Fruit fly (Drosophila melanogaster) Kc167 (cell line): Measurements from ENCODE around the gene CG13063.

Experiments
- Myc ChIP-seq: fragments of >200 bp; optimal IDR thresholded peaks from 2 replicates; lab custom pipeline; 2017; ENCODE audit warnings: missing external identifiers
- Sin3A ChIP-seq: fragments of >200 bp; optimal IDR thresholded peaks from 2 replicates; lab custom pipeline; 2018; ENCODE audit warnings: missing external identifiers
- h ChIP-seq: fragments of >200 bp; optimal IDR thresholded peaks from 3 replicates; lab custom pipeline; 2018; ENCODE audit warnings: missing external identifiers
- insv ChIP-seq: fragments of >200 bp; optimal IDR thresholded peaks from 3 replicates; lab custom pipeline; 2018; ENCODE audit warnings: missing external identifiers
- psq ChIP-seq: fragments of >200 bp; optimal IDR thresholded peaks from 2 replicates; lab custom pipeline; 2017; ENCODE audit warnings: missing external identifiers
- ttk ChIP-seq: sonication (Bioruptor generic); optimal IDR thresholded peaks from 2 replicates; lab custom pipeline; 2017; ENCODE audit warnings: missing external identifiers

DNA sequence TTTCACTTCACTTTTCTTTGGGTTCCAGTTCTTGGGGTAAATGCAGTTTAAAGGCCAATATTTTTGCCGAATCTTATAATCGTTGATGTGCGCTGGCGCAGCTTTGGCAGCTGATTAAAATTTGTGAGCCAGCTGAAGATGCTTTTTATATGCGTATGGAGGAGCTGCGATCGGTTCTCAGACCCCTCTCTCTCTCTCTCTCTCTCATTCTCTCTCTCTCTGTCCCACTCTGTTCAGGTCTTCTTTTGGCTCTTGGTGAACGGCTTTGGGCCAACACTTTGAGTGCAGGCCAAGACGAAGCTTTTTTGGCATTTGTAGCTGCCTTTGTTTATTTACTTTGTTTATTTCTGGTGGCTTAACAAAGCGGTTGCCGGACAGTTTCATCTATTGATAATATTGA lies 18.1 kb upstream of the CG13063 start, which contains the start of gene CG13046:
- TF ChIP-seq Sin3A (lab: Kevin White, UChicago): no peak
- no peak for TF ChIP-seq psq (lab: Kevin White, UChicago)
- no peak for TF ChIP-seq insv (lab: Kevin White, UChicago)
- TF ChIP-seq Myc: no peak
- no peak for TF ChIP-seq h (lab: Kevin White, UChicago)
- TF ChIP-seq ttk (lab: Kevin White, UChicago): no peak
